Fruit fly (Drosophila melanogaster) S2 (cell line): ENCODE measurements around the gene Ripalpha.

Source experiments
- CG8478 ChIP-seq: fragments of >200 bp; optimal IDR thresholded peaks from 2 replicates; lab custom pipeline; 2018
- CTCF ChIP-seq, 2 experiments: fragments of >200 bp; optimal IDR thresholded peaks; 2 replicates each; lab custom pipeline; 2018

dm6 chr2L:10191396-10191795 is 9.4 kb downstream of the Ripalpha start, which contains the start of gene Fum4:
- TF ChIP-seq CG8478 (lab: Kevin White, UChicago) (no peak), CTCF (optimal IDR thresholded peaks at IDR 0.05; lab: Kevin White, UChicago) (no peak)
